Worm (Caenorhabditis elegans) whole organism, early embryonic: ENCODE results near the gene rab-7.

Experiments used
- B0310.2 ChIP-seq: sonication (generic microtip); optimal IDR thresholded peaks from 2 replicates; lab custom pipeline; 2016; ENCODE audit warnings: mild to moderate bottlenecking, missing genetic modification characterization, missing compliant biosample characterization
- F13C5.2 ChIP-seq: sonication (generic microtip); optimal IDR thresholded peaks from 2 replicates; lab custom pipeline; 2017; ENCODE audit warnings: mild to moderate bottlenecking, missing genetic modification characterization, inconsistent platforms, missing compliant biosample characterization
- aly-1 ChIP-seq: sonication (generic microtip); optimal IDR thresholded peaks from 2 replicates; lab custom pipeline; 2016; ENCODE audit warnings: missing genetic modification characterization, missing compliant biosample characterization
- ama-1 ChIP-seq: fragments of 150-350 bp; optimal IDR thresholded peaks from 2 replicates; lab custom pipeline; 2014
- ceh-13 ChIP-seq: fragments of 200-800 bp; sonication (Bioruptor generic); optimal IDR thresholded peaks from 2 replicates; lab custom pipeline; 2018; ENCODE audit warnings: mild to moderate bottlenecking, missing genetic modification characterization, missing compliant biosample characterization
- ceh-36 ChIP-seq: sonication (generic microtip); optimal IDR thresholded peaks from 2 replicates; lab custom pipeline; 2016; ENCODE audit warnings: missing genetic modification characterization, inconsistent platforms, missing compliant biosample characterization
- ets-7 ChIP-seq: sonication (generic microtip); optimal IDR thresholded peaks from 2 replicates; lab custom pipeline; 2016; ENCODE audit warnings: missing genotype, missing genetic modification characterization, missing compliant biosample characterization
- flt-1 ChIP-seq: fragments of 200-800 bp; sonication (Bioruptor generic); IDR thresholded peaks from 2 replicates; pipeline ENCODE4 v1.3.6; 2022; ENCODE audit warnings: missing genetic modification characterization, missing compliant biosample characterization
- hnd-1 ChIP-seq: sonication (generic microtip); optimal IDR thresholded peaks from 2 replicates; lab custom pipeline; 2016; ENCODE audit warnings: missing genetic modification characterization, missing compliant biosample characterization
- tbx-11 ChIP-seq: fragments of 200-800 bp; sonication (Bioruptor generic); IDR thresholded peaks from 2 replicates; pipeline ENCODE4 v1.3.6; 2022; ENCODE audit warnings: missing genetic modification characterization, missing compliant biosample characterization
- tbx-37 ChIP-seq: fragments of 200-800 bp; sonication (Bioruptor generic); conservative IDR thresholded peaks from 2 replicates; pipeline ENCODE4 v1.3.6; 2022; ENCODE audit warnings: missing genetic modification reagents, missing genetic modification characterization, missing compliant biosample characterization
- tra-4 ChIP-seq: sonication (generic microtip); optimal IDR thresholded peaks from 2 replicates; lab custom pipeline; 2017; ENCODE audit warnings: missing genetic modification characterization, missing compliant biosample characterization

DNA sequence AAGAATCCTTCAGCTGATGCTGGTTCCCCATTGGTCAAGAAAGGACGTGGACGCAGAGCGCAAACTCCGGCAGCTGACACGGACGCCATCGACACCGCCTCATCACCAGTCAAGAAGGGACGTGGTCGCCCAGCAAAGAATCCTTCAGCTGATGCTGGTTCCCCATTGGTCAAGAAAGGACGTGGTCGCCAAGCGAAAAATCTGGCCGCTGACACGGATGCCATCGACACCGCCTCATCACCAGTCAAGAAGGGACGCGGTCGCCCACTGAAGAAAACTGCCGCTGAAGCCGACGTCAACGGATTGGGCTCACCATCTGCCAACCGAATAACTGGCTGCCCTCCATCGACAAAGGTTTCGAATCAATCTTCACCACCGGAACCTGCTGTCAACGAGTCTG lies 49.8 kb downstream of the rab-7 start:
- TF ChIP-seq ets-7 (no peak), ama-1 (lab: Kevin White, UChicago) (no peak), tbx-11 (GFP tag; lab: Robert Waterston, UW) (no peak), tra-4 (tag; lab: Kevin White, UChicago) (no peak), F13C5.2 (tag; lab: Kevin White, UChicago) (no peak), ceh-36 (tag; lab: Kevin White, UChicago) (no peak), hnd-1 (tag; lab: Kevin White, UChicago) (no peak), ceh-13 (GFP tag; lab: Kevin White, UChicago) (no peak), tbx-37 (GFP tag; lab: Robert Waterston, UW) (no peak), flt-1 (no peak), B0310.2 (tag; lab: Kevin White, UChicago) (no peak), aly-1 (no peak)
